Worm (Caenorhabditis elegans): Measurements from ENCODE around the gene dlc-2.

The dlc-2 gene

ce11 chrIV:12111477-12111876, at the start of gene dlc-2:
TSS of gene dlc-2 (minus strand) at chrIV:12111577.
- TF ChIP-seq elt-1 (tag; optimal IDR thresholded peaks at IDR 0.05) (no peak), egl-27 (tag; optimal IDR thresholded peaks at IDR 0.05) (no peak), daf-12 (tag; optimal IDR thresholded peaks at IDR 0.05) (no peak), unc-39 (tag; optimal IDR thresholded peaks at IDR 0.05) (no peak), sea-2 (GFP tag; optimal IDR thresholded peaks at IDR 0.05) (no peak), zag-1 (tag; optimal IDR thresholded peaks at IDR 0.05) (no peak)

- no peak for TF ChIP-seq nhr-25 (tag; optimal IDR thresholded peaks at IDR 0.05)
- no peak for TF ChIP-seq zag-1 (tag; optimal IDR thresholded peaks at IDR 0.05)
- TF ChIP-seq ztf-4 (tag; optimal IDR thresholded peaks at IDR 0.05), result no peak
- TF ChIP-seq nhr-43 (tag; optimal IDR thresholded peaks at IDR 0.05; ENCODE audit: poor library complexity, severe bottlenecking), result no peak
- no peak for TF ChIP-seq pha-4 (tag; optimal IDR thresholded peaks at IDR 0.05)
- no peak for TF ChIP-seq ztf-11 (tag; optimal IDR thresholded peaks at IDR 0.05)
- TF ChIP-seq elt-2 (tag; optimal IDR thresholded peaks at IDR 0.05), result no peak
- no peak for TF ChIP-seq nhr-23 (tag; optimal IDR thresholded peaks at IDR 0.05)
- no peak for TF ChIP-seq snpc-4 (tag; optimal IDR thresholded peaks at IDR 0.05)
- no peak for TF ChIP-seq daf-12 (tag; optimal IDR thresholded peaks at IDR 0.05)
- TF ChIP-seq aly-2 (tag; optimal IDR thresholded peaks at IDR 0.05), result no peak
- TF ChIP-seq fkh-10 (GFP tag; optimal IDR thresholded peaks at IDR 0.05), result no peak
- TF ChIP-seq ceh-16 (tag; optimal IDR thresholded peaks at IDR 0.05), result no peak
- no peak for TF ChIP-seq skn-1 (tag; optimal IDR thresholded peaks at IDR 0.05)
- no peak for TF ChIP-seq mml-1 (tag; optimal IDR thresholded peaks at IDR 0.05)
- TF ChIP-seq lin-39 (tag; optimal IDR thresholded peaks at IDR 0.05), result no peak
- no peak for TF ChIP-seq lsy-12 (tag; optimal IDR thresholded peaks at IDR 0.05)
- TF ChIP-seq ceh-82 (tag; optimal IDR thresholded peaks at IDR 0.05), result no peak
- TF ChIP-seq lin-15B (tag; optimal IDR thresholded peaks at IDR 0.05), result no peak
- TF ChIP-seq nhr-28 (tag; optimal IDR thresholded peaks at IDR 0.05), result no peak
These were observed 49.0 kb upstream of the dlc-2 start for ce11 chrIV:12160421-12160820.

ce11 chrIV:12157915-12158314, 46.5 kb upstream of the dlc-2 start:
- peak; percentile 34 for TF ChIP-seq ceh-28 (tag; optimal IDR thresholded peaks at IDR 0.05)
- no peak for TF ChIP-seq fos-1 (tag; optimal IDR thresholded peaks at IDR 0.05)
- peak; percentile 7 for TF ChIP-seq nhr-25 (tag; optimal IDR thresholded peaks at IDR 0.05)

ce11 chrIV:12156642-12157233, 45.4 kb upstream of the dlc-2 start, which contains the start of gene eri-12:
TSS of gene eri-12 (plus strand) at chrIV:12156838.
- TF ChIP-seq pha-4 (tag; optimal IDR thresholded peaks at IDR 0.05), result peak; percentile 0
- no peak for TF ChIP-seq nhr-28 (tag; optimal IDR thresholded peaks at IDR 0.05)

ce11 chrIV:12154195-12154677, 42.9 kb upstream of the dlc-2 start, which contains the start of gene B0001.7:
TSS of gene B0001.7 (minus strand) at chrIV:12154245.
- TF ChIP-seq ztf-11 (tag; optimal IDR thresholded peaks at IDR 0.05) (no peak), unc-62 (GFP tag; optimal IDR thresholded peaks at IDR 0.05) (no peak), nhr-77 (tag; optimal IDR thresholded peaks at IDR 0.05) (no peak), pha-4 (tag; optimal IDR thresholded peaks at IDR 0.05) (no peak), elt-3 (tag; optimal IDR thresholded peaks at IDR 0.05) (no peak), egl-27 (tag; optimal IDR thresholded peaks at IDR 0.05) (no peak), nhr-76 (tag; optimal IDR thresholded peaks at IDR 0.05) (no peak), ceh-28 (tag; optimal IDR thresholded peaks at IDR 0.05) (no peak), mml-1 (tag; optimal IDR thresholded peaks at IDR 0.05) (no peak), zag-1 (tag; optimal IDR thresholded peaks at IDR 0.05) (no peak), daf-12 (tag; optimal IDR thresholded peaks at IDR 0.05) (no peak), unc-39 (tag; optimal IDR thresholded peaks at IDR 0.05) (no peak), ama-1 (optimal IDR thresholded peaks at IDR 0.05) (no peak), nhr-23 (tag; optimal IDR thresholded peaks at IDR 0.05) (no peak), nhr-67 (tag; optimal IDR thresholded peaks at IDR 0.05) (no peak), ceh-16 (tag; optimal IDR thresholded peaks at IDR 0.05) (no peak), nhr-12 (tag; optimal IDR thresholded peaks at IDR 0.05) (no peak)

Measured in whole organism, L3 larva.